Fruit fly (Drosophila melanogaster) whole organism: ENCODE results near the gene Dic1.

ENCODE experiments used
- pan ChIP-seq: fragments of >200 bp; optimal IDR thresholded peaks from 2 replicates; lab custom pipeline; 2017
- usp ChIP-seq: fragments of >200 bp; optimal IDR thresholded peaks from 2 replicates; lab custom pipeline; 2017; ENCODE audit warnings: missing biosample characterization, missing genetic modification characterization, mixed read lengths

DNA sequence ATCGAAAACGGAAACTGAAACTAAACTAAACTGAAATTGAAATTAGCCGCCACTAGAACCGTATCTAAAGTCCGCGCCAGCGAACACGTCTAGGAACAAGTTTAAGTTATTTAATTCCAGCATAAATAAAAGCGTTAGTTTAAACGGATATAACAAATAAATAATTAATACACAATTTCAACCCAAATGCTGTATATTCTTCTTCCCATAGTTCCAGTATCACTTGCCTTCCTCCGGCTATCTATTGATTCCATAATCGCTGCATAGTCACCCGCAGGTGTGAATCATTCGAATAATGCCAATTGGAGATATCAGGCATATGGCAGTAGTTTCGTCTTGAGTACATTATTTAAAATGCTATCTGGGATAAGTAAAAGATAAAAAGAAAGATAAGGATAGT, 20.4 kb downstream of the Dic1 start:
- TF ChIP-seq usp (GFP tag; lab: Kevin White, UChicago) (no peak), pan (lab: Kevin White, UChicago) (no peak)
